Worm (Caenorhabditis elegans): ENCODE data around the gene str-101.
"Not testable (repeated sequence)": the region's sequence is repeated elsewhere in the genome, so short reads cannot be mapped to it uniquely, and the experiment has no call there.

str-101 gene

DNA sequence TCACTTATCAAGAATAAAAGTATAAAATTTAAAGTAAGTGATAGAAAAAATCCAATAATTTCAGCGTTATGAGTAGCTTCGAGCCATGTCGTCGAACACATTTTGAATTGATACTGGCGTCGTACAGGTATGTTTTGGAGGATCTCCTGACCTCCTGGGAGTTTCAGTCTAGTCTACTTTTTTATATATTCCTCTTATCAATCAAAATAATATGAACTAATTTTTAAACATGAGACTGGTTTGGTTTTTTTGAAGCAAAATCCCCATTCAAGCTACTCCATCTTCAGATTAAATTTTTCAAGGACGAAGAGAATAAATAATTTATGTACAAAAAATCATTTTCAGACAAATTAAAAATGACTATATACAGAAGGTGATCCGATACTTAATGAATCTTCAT, at the start of gene str-101:
str-101 (minus strand) TSS at position 101 of the 400 bp plus-strand sequence.
- TF ChIP-seq M03D4.4 (tag; optimal IDR thresholded peaks at IDR 0.05) (no peak), snpc-4 (tag; optimal IDR thresholded peaks at IDR 0.05) (no peak), zip-8 (tag; optimal IDR thresholded peaks at IDR 0.05) (no peak), nhr-28 (tag; optimal IDR thresholded peaks at IDR 0.05) (no peak), sem-2 (GFP tag; optimal IDR thresholded peaks at IDR 0.05) (no peak), unc-62 (GFP tag; optimal IDR thresholded peaks at IDR 0.05) (no peak), unc-39 (tag; optimal IDR thresholded peaks at IDR 0.05) (no peak), nhr-2 (tag; optimal IDR thresholded peaks at IDR 0.05) (no peak), elt-3 (tag; optimal IDR thresholded peaks at IDR 0.05) (no peak), ztf-11 (tag; optimal IDR thresholded peaks at IDR 0.05) (no peak), mep-1 (tag; optimal IDR thresholded peaks at IDR 0.05) (no peak), lin-13 (tag; optimal IDR thresholded peaks at IDR 0.05) (no peak), ceh-39 (tag; optimal IDR thresholded peaks at IDR 0.05) (no peak), elt-1 (tag; optimal IDR thresholded peaks at IDR 0.05; ENCODE audit: borderline replicate concordance, insufficient read depth) (no peak), bed-3 (GFP tag; optimal IDR thresholded peaks at IDR 0.05) (no peak), mls-2 (tag; optimal IDR thresholded peaks at IDR 0.05) (no peak), lin-32 (GFP tag; optimal IDR thresholded peaks at IDR 0.05) (no peak), hlh-1 (tag; optimal IDR thresholded peaks at IDR 0.05) (no peak), drap-1 (GFP tag; optimal IDR thresholded peaks at IDR 0.05) (no peak), ces-1 (GFP tag; optimal IDR thresholded peaks at IDR 0.05) (no peak)

DNA sequence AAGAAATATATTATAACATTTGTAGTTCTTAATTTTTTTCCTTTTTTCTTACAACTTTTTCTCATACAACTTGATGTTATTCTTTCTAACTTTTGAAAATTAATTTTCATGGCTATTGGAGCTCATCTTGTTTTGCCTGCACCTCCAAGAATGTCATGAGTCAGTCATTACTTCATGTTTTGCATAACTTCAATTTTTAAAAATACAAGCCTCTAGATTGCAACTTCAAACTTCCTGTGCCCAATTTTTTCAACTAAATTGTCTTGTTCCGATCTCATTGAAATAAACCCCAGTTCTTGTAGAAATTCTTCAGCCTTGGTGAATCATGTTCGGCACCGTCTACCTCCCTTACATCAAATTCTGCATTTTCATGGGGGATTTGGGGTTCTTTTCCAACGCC, 46.7 kb upstream of the str-101 start, which contains the start of gene str-9:
str-9 (plus strand) TSS at position 301 of the 400 bp plus-strand sequence.
- TF ChIP-seq nhr-237 (tag; optimal IDR thresholded peaks at IDR 0.05) = no peak
- no peak for TF ChIP-seq ces-1 (GFP tag; optimal IDR thresholded peaks at IDR 0.05)
- no peak for TF ChIP-seq zip-8 (tag; optimal IDR thresholded peaks at IDR 0.05)
- no peak for TF ChIP-seq drap-1 (GFP tag; optimal IDR thresholded peaks at IDR 0.05)
- no peak for TF ChIP-seq hlh-1 (tag; optimal IDR thresholded peaks at IDR 0.05)
- TF ChIP-seq nhr-76 (tag; optimal IDR thresholded peaks at IDR 0.05) = no peak
- no peak for TF ChIP-seq nhr-2 (tag; optimal IDR thresholded peaks at IDR 0.05)
- no peak for TF ChIP-seq unc-39 (tag; optimal IDR thresholded peaks at IDR 0.05)
- TF ChIP-seq tbx-8 (GFP tag; optimal IDR thresholded peaks at IDR 0.05) = no peak
- TF ChIP-seq unc-62 (GFP tag; optimal IDR thresholded peaks at IDR 0.05) = no peak
- no peak for TF ChIP-seq lin-13 (tag; optimal IDR thresholded peaks at IDR 0.05)
- no peak for TF ChIP-seq snpc-4 (tag; optimal IDR thresholded peaks at IDR 0.05)

DNA sequence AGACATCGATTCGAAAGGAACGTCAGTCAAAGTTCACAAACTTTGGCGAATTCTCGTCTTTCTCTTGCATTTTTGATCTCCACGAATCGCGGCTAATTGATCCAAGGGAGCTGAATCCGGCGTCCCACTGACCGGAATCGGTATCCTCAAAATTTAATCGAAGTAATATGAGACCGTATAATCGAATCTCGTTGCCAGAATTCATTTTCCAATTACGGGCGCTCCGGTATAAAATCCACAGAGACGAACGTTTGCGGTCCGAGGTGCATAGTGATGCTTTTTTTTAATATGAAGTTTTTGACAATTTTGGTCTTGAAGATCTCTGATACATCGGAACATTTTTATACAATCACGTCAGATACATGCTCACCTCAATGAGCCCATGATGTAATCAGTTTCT, 45.8 kb upstream of the str-101 start:
- TF ChIP-seq elt-3 (tag; optimal IDR thresholded peaks at IDR 0.05) = no peak
- TF ChIP-seq sem-2 (GFP tag; optimal IDR thresholded peaks at IDR 0.05) = no peak
- no peak for TF ChIP-seq tbx-8 (GFP tag; optimal IDR thresholded peaks at IDR 0.05)
- TF ChIP-seq ceh-43 (GFP tag; optimal IDR thresholded peaks at IDR 0.05) = no peak
- no peak for TF ChIP-seq mab-5 (tag; optimal IDR thresholded peaks at IDR 0.05)
- TF ChIP-seq snpc-4 (tag; optimal IDR thresholded peaks at IDR 0.05) = no peak
- TF ChIP-seq nhr-2 (tag; optimal IDR thresholded peaks at IDR 0.05) = no peak
- TF ChIP-seq bed-3 (GFP tag; optimal IDR thresholded peaks at IDR 0.05) = no peak
- TF ChIP-seq zip-8 (tag; optimal IDR thresholded peaks at IDR 0.05) = no peak

DNA sequence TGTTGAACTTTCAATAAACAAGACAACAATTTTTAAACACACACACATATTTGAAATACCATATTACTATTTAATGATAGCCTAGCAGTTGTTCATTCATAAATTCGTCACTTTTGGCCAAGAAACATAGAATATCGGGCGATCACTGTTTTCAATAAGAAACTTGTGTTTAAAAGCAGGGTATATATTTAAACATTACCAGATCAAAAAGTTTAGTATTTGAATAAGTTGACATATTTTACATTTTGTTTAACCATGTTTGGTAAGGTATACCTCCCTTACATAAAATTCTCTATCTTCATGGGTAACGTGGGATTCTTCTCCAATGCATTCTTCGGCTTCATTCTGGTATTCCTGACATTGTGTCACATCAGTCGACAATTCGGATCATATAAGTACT, 42.9 kb upstream of the str-101 start, which contains the start of gene str-8:
str-8 (plus strand) TSS at position 301 of the 400 bp plus-strand sequence.
- TF ChIP-seq snpc-4, cnd-1, nhr-12 (tag; optimal IDR thresholded peaks at IDR 0.05): not testable (repeated sequence)

DNA sequence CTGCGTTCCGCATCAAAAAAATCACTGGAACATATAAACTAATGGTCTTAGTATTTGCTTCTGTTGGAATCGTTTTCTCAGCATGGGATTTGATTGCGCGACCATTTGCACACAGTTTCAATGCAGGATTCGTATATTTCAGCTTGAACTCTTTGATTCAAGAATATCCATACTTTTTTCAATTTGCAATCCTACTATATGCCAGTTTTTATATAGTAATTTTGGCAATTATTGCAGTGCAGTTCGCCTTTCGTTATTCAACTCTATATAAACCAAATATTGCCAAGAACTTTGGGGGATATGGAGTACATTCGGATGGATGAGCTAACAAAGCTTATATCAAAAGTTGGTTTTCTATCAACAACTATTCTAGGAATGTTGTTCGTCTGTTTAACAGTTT, 41.1 kb upstream of the str-101 start, which contains the start of gene str-5:
str-5 (plus strand) TSS at position 301 of the 400 bp plus-strand sequence.
- TF ChIP-seq ceh-43 (GFP tag; optimal IDR thresholded peaks at IDR 0.05); ces-1 (GFP tag; optimal IDR thresholded peaks at IDR 0.05); mab-5 (tag; optimal IDR thresholded peaks at IDR 0.05): not testable (repeated sequence)

DNA sequence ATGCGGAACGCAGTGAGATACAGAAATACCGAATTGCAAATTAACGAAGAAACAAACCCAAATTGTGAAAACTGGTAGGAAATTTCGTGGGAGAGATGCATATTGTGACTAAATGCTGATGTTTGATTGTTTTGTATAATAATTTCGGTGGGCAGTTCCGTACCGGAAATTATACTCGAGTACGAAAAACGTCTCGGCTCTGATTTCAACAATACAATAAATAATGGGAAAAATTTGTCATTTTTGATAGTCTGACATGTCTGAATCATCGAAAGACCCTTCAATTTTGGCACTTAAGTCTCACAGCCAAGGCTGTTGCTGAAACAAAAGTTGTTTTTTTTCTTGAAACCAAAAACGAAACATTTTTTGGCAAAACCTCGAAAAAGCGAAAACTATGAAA, 40.3 kb upstream of the str-101 start, which contains the start of gene str-43:
str-43 (minus strand) TSS at position 101 of the 400 bp plus-strand sequence.
- TF ChIP-seq sem-2 (GFP tag; optimal IDR thresholded peaks at IDR 0.05) = no peak
- TF ChIP-seq ceh-39 (tag; optimal IDR thresholded peaks at IDR 0.05) = no peak
- TF ChIP-seq nhr-237 (tag; optimal IDR thresholded peaks at IDR 0.05) = no peak
- no peak for TF ChIP-seq snpc-4 (tag; optimal IDR thresholded peaks at IDR 0.05)
- TF ChIP-seq blmp-1 (tag; optimal IDR thresholded peaks at IDR 0.05) = no peak
- no peak for TF ChIP-seq ztf-11 (tag; optimal IDR thresholded peaks at IDR 0.05)
- TF ChIP-seq bed-3 (GFP tag; optimal IDR thresholded peaks at IDR 0.05) = no peak
- TF ChIP-seq M03D4.4 (tag; optimal IDR thresholded peaks at IDR 0.05) = no peak
- TF ChIP-seq nhr-28 (tag; optimal IDR thresholded peaks at IDR 0.05) = no peak
- no peak for TF ChIP-seq unc-62 (GFP tag; optimal IDR thresholded peaks at IDR 0.05)
- no peak for TF ChIP-seq drap-1 (GFP tag; optimal IDR thresholded peaks at IDR 0.05)
- no peak for TF ChIP-seq unc-120 (tag; optimal IDR thresholded peaks at IDR 0.05; ENCODE audit: poor library complexity, severe bottlenecking)
- TF ChIP-seq sptf-1 (tag; optimal IDR thresholded peaks at IDR 0.05) = no peak
- no peak for TF ChIP-seq unc-39 (tag; optimal IDR thresholded peaks at IDR 0.05)
- TF ChIP-seq lsy-2 (tag; optimal IDR thresholded peaks at IDR 0.05) = no peak
- no peak for TF ChIP-seq zip-8 (tag; optimal IDR thresholded peaks at IDR 0.05)
- no peak for TF ChIP-seq ceh-83 (GFP tag; optimal IDR thresholded peaks at IDR 0.05)
- TF ChIP-seq pha-4 (tag; optimal IDR thresholded peaks at IDR 0.05) = no peak
- TF ChIP-seq mls-2 (tag; optimal IDR thresholded peaks at IDR 0.05) = no peak

All from whole organism, mixed stage, embryonic.